Worm (Caenorhabditis elegans) whole organism, young adult: ENCODE data around the gene ubxn-6.

Experiments used
- B0261.1 ChIP-seq: sonication (generic microtip); optimal IDR thresholded peaks from 2 replicates; lab custom pipeline; 2016; ENCODE audit warnings: mild to moderate bottlenecking, missing genetic modification characterization, moderate library complexity, missing compliant biosample characterization
- F33H1.4 ChIP-seq: fragments of 200-800 bp; sonication (Bioruptor generic); IDR thresholded peaks from 2 replicates; pipeline ENCODE4 v1.3.6; 2022; ENCODE audit warnings: missing genetic modification reagents, missing genetic modification characterization, missing compliant biosample characterization
- F39B2.1 ChIP-seq: fragments of 200-800 bp; sonication (Bioruptor generic); IDR thresholded peaks from 2 replicates; pipeline ENCODE4 v1.3.6; 2022; ENCODE audit warnings: missing genetic modification reagents, missing genetic modification characterization, missing compliant biosample characterization
- F57A8.1 ChIP-seq: fragments of 200-800 bp; sonication (Bioruptor generic); optimal IDR thresholded peaks from 2 replicates; lab custom pipeline; 2018; ENCODE audit warnings: mild to moderate bottlenecking, missing genetic modification characterization, moderate library complexity, missing compliant biosample characterization
- K12H6.12 ChIP-seq: fragments of 200-800 bp; sonication (Bioruptor generic); optimal IDR thresholded peaks from 2 replicates; lab custom pipeline; 2018; ENCODE audit warnings: mild to moderate bottlenecking, missing genetic modification characterization, missing compliant biosample characterization
- Y53G8AR.9 ChIP-seq: fragments of 200-800 bp; sonication (Bioruptor generic); conservative IDR thresholded peaks from 2 replicates; pipeline ENCODE4 v1.3.6; 2022; ENCODE audit warnings: missing genetic modification reagents, missing genetic modification characterization, missing compliant biosample characterization
- Y56A3A.18 ChIP-seq: fragments of 200-800 bp; sonication (Bioruptor generic); IDR thresholded peaks from 2 replicates; pipeline ENCODE4 v1.3.6; 2022; ENCODE audit warnings: missing genetic modification reagents, missing genetic modification characterization, missing compliant biosample characterization
- Y67H2A.10 ChIP-seq: fragments of 200-800 bp; sonication (Bioruptor generic); conservative IDR thresholded peaks from 2 replicates; pipeline ENCODE4 v1.3.6; 2022; ENCODE audit warnings: missing genetic modification reagents, missing genetic modification characterization, missing compliant biosample characterization
- Y95B8A.8 ChIP-seq: fragments of 200-800 bp; sonication (Bioruptor generic); IDR thresholded peaks from 2 replicates; pipeline ENCODE4 v1.3.6; 2022; ENCODE audit warnings: missing genetic modification reagents, missing genetic modification characterization, missing compliant biosample characterization
- ZK185.1 ChIP-seq: sonication (generic microtip); optimal IDR thresholded peaks from 2 replicates; lab custom pipeline; 2016; ENCODE audit warnings: mild to moderate bottlenecking, missing genetic modification characterization, missing compliant biosample characterization; ENCODE audit not compliant: poor library complexity, severe bottlenecking
- akir-1 ChIP-seq: fragments of 200-800 bp; sonication (Bioruptor generic); optimal IDR thresholded peaks from 2 replicates; lab custom pipeline; 2018; ENCODE audit warnings: mild to moderate bottlenecking, missing genetic modification characterization, moderate library complexity, missing compliant biosample characterization
- atf-7 ChIP-seq: sonication (generic microtip); optimal IDR thresholded peaks from 2 replicates; lab custom pipeline; 2017; ENCODE audit warnings: mild to moderate bottlenecking, missing genetic modification characterization, missing compliant biosample characterization
- attf-6 ChIP-seq: fragments of 200-800 bp; sonication (Bioruptor generic); IDR thresholded peaks from 2 replicates; pipeline ENCODE4 v1.3.6; 2022; ENCODE audit warnings: missing genetic modification reagents, missing genetic modification characterization, missing compliant biosample characterization
- ccch-3 ChIP-seq: fragments of 200-800 bp; sonication (Bioruptor generic); optimal IDR thresholded peaks from 2 replicates; lab custom pipeline; 2018; ENCODE audit warnings: mild to moderate bottlenecking, missing genetic modification characterization, missing compliant biosample characterization
- cebp-1 ChIP-seq, 2 experiments: fragments of 200-800 bp in 1 of 2; sonication (Bioruptor generic) in 1 of 2; sonication (generic microtip) in 1 of 2; IDR thresholded peaks in 1 of 2; optimal IDR thresholded peaks in 1 of 2; 2 replicates each; pipeline versions ENCODE4 v1.3.6 to Lab custom; 2017 to 2022; ENCODE audit warnings: missing compliant biosample characterization in 2 of 2, missing genetic modification characterization in 2 of 2, mild to moderate bottlenecking in 1 of 2, missing genetic modification reagents in 1 of 2, moderate library complexity in 1 of 2
- ceh-100 ChIP-seq: fragments of 200-800 bp; sonication (Bioruptor generic); IDR thresholded peaks from 2 replicates; pipeline ENCODE4 v1.3.6; 2022; ENCODE audit warnings: missing genetic modification reagents, missing genetic modification characterization, missing compliant biosample characterization
- chd-7 ChIP-seq: sonication (generic microtip); optimal IDR thresholded peaks from 2 replicates; lab custom pipeline; 2016; ENCODE audit warnings: mild to moderate bottlenecking, missing genetic modification characterization, moderate library complexity, missing compliant biosample characterization
- dpl-1 ChIP-seq: fragments of 150-350 bp; optimal IDR thresholded peaks from 2 replicates; lab custom pipeline; 2014; ENCODE audit warnings: missing biosample characterization, missing genetic modification reagents, missing genetic modification characterization
- efl-1 ChIP-seq: fragments of 150-350 bp; optimal IDR thresholded peaks from 2 replicates; lab custom pipeline; 2014; ENCODE audit warnings: missing biosample characterization, missing genetic modification reagents, missing genetic modification characterization
- egl-18 ChIP-seq: fragments of 200-800 bp; sonication (Bioruptor generic); IDR thresholded peaks from 2 replicates; pipeline ENCODE4 v1.3.6; 2022; ENCODE audit warnings: missing genetic modification reagents, missing genetic modification characterization, missing compliant biosample characterization
- egrh-3 ChIP-seq: fragments of 200-800 bp; sonication (Bioruptor generic); IDR thresholded peaks from 2 replicates; pipeline ENCODE4 v1.3.6; 2022; ENCODE audit warnings: missing genetic modification reagents, missing genetic modification characterization, missing compliant biosample characterization
- lag-1 ChIP-seq: fragments of 200-800 bp; sonication (Bioruptor generic); IDR thresholded peaks from 2 replicates; pipeline ENCODE4 v1.3.6; 2022; ENCODE audit warnings: missing genetic modification reagents, missing genetic modification characterization, missing compliant biosample characterization
- let-607 ChIP-seq, 2 experiments: fragments of 200-800 bp in 1 of 2; sonication (Bioruptor generic) in 1 of 2; sonication (generic microtip) in 1 of 2; optimal IDR thresholded peaks; 2 replicates each; lab custom pipeline; 2016 to 2018; ENCODE audit warnings: mild to moderate bottlenecking in 2 of 2, missing compliant biosample characterization in 2 of 2, missing genetic modification characterization in 2 of 2, moderate library complexity in 2 of 2, missing genotype in 1 of 2
- mel-28 ChIP-seq: sonication (generic microtip); optimal IDR thresholded peaks from 2 replicates; lab custom pipeline; 2016; ENCODE audit warnings: borderline replicate concordance, mild to moderate bottlenecking, missing genetic modification characterization, missing compliant biosample characterization
- mes-4 ChIP-seq: sonication (generic microtip); optimal IDR thresholded peaks from 2 replicates; lab custom pipeline; 2016; ENCODE audit warnings: missing genotype, missing genetic modification characterization, missing compliant biosample characterization
- nfya-2 ChIP-seq: fragments of 200-800 bp; sonication (Bioruptor generic); IDR thresholded peaks from 2 replicates; pipeline ENCODE4 v1.3.6; 2022; ENCODE audit warnings: missing genetic modification reagents, missing genetic modification characterization, missing compliant biosample characterization
- nhr-80 ChIP-seq: sonication (generic microtip); optimal IDR thresholded peaks from 2 replicates; lab custom pipeline; 2016; ENCODE audit warnings: missing genetic modification characterization, missing compliant biosample characterization
- pha-4 ChIP-seq: fragments of 150-350 bp; sonication (generic microtip); optimal IDR thresholded peaks from 2 replicates; lab custom pipeline; 2014; ENCODE audit warnings: missing biosample characterization, missing genetic modification reagents, missing genetic modification characterization
- rcor-1 ChIP-seq: fragments of 200-800 bp; sonication (Bioruptor generic); IDR thresholded peaks from 2 replicates; pipeline ENCODE4 v1.3.6; 2022; ENCODE audit warnings: missing genetic modification reagents, missing genetic modification characterization, missing compliant biosample characterization
- rec-8 ChIP-seq, 2 experiments: sonication (generic microtip); optimal IDR thresholded peaks; 2 replicates each; lab custom pipeline; 2016; ENCODE audit warnings: mild to moderate bottlenecking in 2 of 2, missing genetic modification characterization in 2 of 2, missing genetic modification reagents in 2 of 2, missing genotype in 2 of 2, missing biosample characterization in 1 of 2, missing compliant biosample characterization in 1 of 2, moderate library complexity in 1 of 2
- sea-2 ChIP-seq: fragments of 200-800 bp; sonication (Bioruptor generic); IDR thresholded peaks from 2 replicates; pipeline ENCODE4 v1.3.6; 2022; ENCODE audit warnings: missing genetic modification characterization, missing compliant biosample characterization
- snpc-1.1 ChIP-seq: sonication (generic microtip); optimal IDR thresholded peaks from 2 replicates; lab custom pipeline; 2017; ENCODE audit warnings: missing genetic modification characterization, mild to moderate bottlenecking, missing compliant biosample characterization, antibody characterized with exemption, moderate library complexity, missing genotype, missing genetic modification reagents; ENCODE audit not compliant: insufficient read depth
- tbx-9 ChIP-seq: sonication (generic microtip); optimal IDR thresholded peaks from 2 replicates; lab custom pipeline; 2016; ENCODE audit warnings: borderline replicate concordance, missing genetic modification characterization, inconsistent platforms, missing compliant biosample characterization
- unc-130 ChIP-seq: sonication (generic microtip); optimal IDR thresholded peaks from 2 replicates; lab custom pipeline; 2016; ENCODE audit warnings: missing genetic modification reagents, missing genetic modification characterization, missing compliant biosample characterization
- unc-62 ChIP-seq: fragments of 150-350 bp; optimal IDR thresholded peaks from 2 replicates; lab custom pipeline; 2014; ENCODE audit warnings: missing biosample characterization, missing genetic modification reagents, missing genetic modification characterization
- zim-3 ChIP-seq: sonication (generic microtip); optimal IDR thresholded peaks from 2 replicates; lab custom pipeline; 2017; ENCODE audit warnings: mild to moderate bottlenecking, missing genetic modification characterization, moderate library complexity, missing compliant biosample characterization
- ztf-22 ChIP-seq: fragments of 200-800 bp; sonication (Bioruptor generic); optimal IDR thresholded peaks from 2 replicates; lab custom pipeline; 2018; ENCODE audit warnings: mild to moderate bottlenecking, missing genetic modification characterization, moderate library complexity, missing compliant biosample characterization

Gene ubxn-6

DNA sequence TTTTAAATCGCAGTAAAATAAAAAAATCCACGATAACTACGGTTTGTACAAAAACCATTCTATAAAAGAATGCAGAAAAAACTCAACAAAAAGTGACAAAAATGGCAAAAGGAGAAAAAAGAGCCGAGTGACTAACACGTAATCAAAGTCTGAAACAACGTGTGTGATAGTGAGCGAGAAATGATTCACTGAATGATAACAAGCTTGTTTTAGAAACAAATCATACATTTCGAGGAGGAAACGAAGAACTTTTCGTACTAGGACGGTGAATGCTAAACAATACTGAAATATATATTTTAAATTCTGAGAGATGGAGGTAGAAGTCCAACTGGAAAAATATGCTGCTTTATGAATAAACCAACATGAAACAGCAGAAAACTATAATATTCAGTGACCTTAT is 32.7 kb upstream of the ubxn-6 start:
- TF ChIP-seq nhr-80 (tag; lab: Kevin White, UChicago) (peak; percentile 61), efl-1 (no peak), snpc-1.1 (tag; lab: Kevin White, UChicago) (no peak)

DNA sequence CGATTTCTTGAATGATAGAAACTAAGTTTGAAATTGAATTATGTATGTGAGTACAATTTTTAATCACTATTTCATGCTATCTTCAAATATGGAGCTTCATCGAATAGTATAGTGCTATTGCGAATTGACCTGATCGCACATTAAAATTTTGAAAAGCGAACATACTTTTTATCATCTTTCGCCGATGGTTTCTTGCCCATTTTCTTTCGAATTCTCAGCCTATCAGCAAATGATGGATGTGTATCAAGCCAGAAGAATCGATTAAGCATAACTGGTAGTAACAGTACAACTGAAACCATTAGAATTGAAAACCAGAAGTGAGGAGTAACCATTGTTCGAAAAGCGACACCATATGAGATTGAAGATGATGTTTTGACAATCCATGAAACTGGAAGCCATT is 20.3 kb upstream of the ubxn-6 start:
- TF ChIP-seq ZK185.1 (tag; lab: Kevin White, UChicago) (no peak), F39B2.1 (GFP tag; lab: Robert Waterston, UW) (no peak), unc-130 (no peak), chd-7 (tag; lab: Kevin White, UChicago) (no peak), nfya-2 (GFP tag; lab: Robert Waterston, UW) (no peak)

DNA sequence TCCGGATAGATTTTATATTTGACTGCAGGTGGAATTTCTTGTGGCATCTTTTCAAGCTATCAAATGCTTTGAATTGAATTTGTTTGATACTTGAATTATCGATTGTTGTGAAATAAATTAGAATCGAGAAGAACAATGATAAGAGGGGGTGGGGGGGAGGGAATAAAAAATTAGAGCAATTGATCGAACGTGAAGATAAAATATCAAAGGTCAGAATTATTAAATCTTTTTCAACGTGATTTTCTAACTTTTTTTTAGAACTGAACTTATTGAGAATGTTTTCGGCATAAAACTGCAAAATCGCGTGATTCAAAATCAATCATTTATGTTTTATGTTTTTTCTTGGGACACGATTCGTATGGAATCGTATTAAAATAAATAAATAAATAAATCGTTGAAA is 17.9 kb upstream of the ubxn-6 start, which contains the start of gene mpz-4:
Gene mpz-4, minus strand, starts transcription at position 101 of the 400 bp plus-strand sequence.
- no peak for TF ChIP-seq zim-3 (tag; lab: Kevin White, UChicago)
- no peak for TF ChIP-seq akir-1 (GFP tag; lab: Kevin White, UChicago)
- TF ChIP-seq B0261.1 (tag; lab: Kevin White, UChicago): no peak
- no peak for TF ChIP-seq egl-18 (GFP tag; lab: Robert Waterston, UW)
- no peak for TF ChIP-seq ccch-3
- no peak for TF ChIP-seq mes-4 (tag; lab: Kevin White, UChicago)
- TF ChIP-seq dpl-1 (GFP tag; lab: Kevin White, UChicago): no peak
- no peak for TF ChIP-seq egrh-3 (GFP tag; lab: Robert Waterston, UW)
- TF ChIP-seq F33H1.4: no peak
- TF ChIP-seq sea-2 (GFP tag; lab: Robert Waterston, UW): no peak
- TF ChIP-seq K12H6.12: no peak
- TF ChIP-seq mel-28 (tag; lab: Kevin White, UChicago): no peak
- no peak for TF ChIP-seq rcor-1
- TF ChIP-seq Y95B8A.8 (GFP tag; lab: Robert Waterston, UW): no peak
- no peak for TF ChIP-seq rec-8 (tag; optimal IDR thresholded peaks at IDR 0.05; lab: Kevin White, UChicago)
- no peak for TF ChIP-seq ztf-22 (GFP tag; lab: Kevin White, UChicago)
- no peak for TF ChIP-seq lag-1 (GFP tag; lab: Robert Waterston, UW)
- TF ChIP-seq tbx-9 (tag; lab: Kevin White, UChicago): no peak
- no peak for TF ChIP-seq Y53G8AR.9 (GFP tag; lab: Robert Waterston, UW)

DNA sequence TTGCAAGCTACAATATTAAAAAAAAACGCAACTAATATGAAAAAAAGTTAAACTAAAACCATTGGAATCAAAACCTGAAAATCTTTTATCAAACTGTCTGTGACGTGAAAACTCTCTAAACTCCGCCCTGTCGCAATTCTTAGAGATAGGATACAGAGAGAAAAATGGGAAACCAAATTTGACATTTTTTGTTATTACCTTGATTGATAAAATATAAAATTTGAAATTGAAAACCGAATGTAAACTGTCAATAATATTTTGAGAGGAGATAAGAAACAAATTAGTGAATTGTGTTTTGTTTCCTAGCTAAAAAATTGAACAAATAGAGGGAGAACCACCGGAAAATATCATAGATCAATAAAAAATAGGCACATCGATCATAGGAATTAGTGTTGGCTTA is 12.5 kb upstream of the ubxn-6 start:
- no peak for TF ChIP-seq ZK185.1 (tag; lab: Kevin White, UChicago)
- peak; percentile 2 for TF ChIP-seq unc-62 (GFP tag; lab: Kevin White, UChicago)
- TF ChIP-seq let-607 (tag; optimal IDR thresholded peaks at IDR 0.05; lab: Kevin White, UChicago): peak in 1 of 2 experiments; percentile 24
- TF ChIP-seq Y95B8A.8 (GFP tag; lab: Robert Waterston, UW): no peak
- no peak for TF ChIP-seq attf-6 (GFP tag; lab: Robert Waterston, UW)
- peak; percentile 81 for TF ChIP-seq nhr-80 (tag; lab: Kevin White, UChicago)

DNA sequence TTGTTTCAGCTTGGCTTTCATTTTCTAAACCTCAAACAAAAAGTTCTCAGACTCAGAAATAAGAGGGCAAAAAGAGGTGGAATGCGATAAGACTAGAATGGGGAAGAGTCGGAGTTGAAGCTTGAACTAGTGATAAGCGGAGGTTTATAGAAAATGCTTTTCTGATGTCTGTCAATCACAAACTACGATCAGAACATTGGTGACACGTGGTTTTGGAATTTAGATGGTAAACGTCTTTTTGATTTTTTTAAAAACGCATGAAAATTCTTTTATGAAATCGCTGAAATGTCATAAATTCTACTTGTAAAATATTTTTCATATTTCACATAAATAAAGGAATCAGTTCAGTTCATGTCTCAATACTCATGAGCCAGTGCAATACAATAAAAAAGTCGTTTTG is 11.8 kb upstream of the ubxn-6 start, which contains the start of gene H06H21.8:
Gene H06H21.8, minus strand, starts transcription at position 78 of the 400 bp plus-strand sequence.
- TF ChIP-seq Y67H2A.10 (no peak), let-607 (tag; optimal IDR thresholded peaks at IDR 0.05; lab: Kevin White, UChicago) (peak; percentile 81 to 83), pha-4 (tag; lab: Kevin White, UChicago) (peak; percentile 14), atf-7 (tag; lab: Kevin White, UChicago) (peak; percentile 33), nhr-80 (tag; lab: Kevin White, UChicago) (peak; percentile 77), F57A8.1 (GFP tag; lab: Kevin White, UChicago) (no peak), cebp-1 (GFP tag; IDR thresholded peaks at IDR 0.05; lab: Robert Waterston, UW) (no peak), cebp-1 (tag; optimal IDR thresholded peaks at IDR 0.05; lab: Kevin White, UChicago) (peak; percentile 45), ztf-22 (GFP tag; lab: Kevin White, UChicago) (peak; percentile 4), ceh-100 (GFP tag; lab: Robert Waterston, UW) (no peak), lag-1 (GFP tag; lab: Robert Waterston, UW) (no peak), Y56A3A.18 (0 out of 2 replicates have a peak, but pooled peaks have one; percentile 46), attf-6 (GFP tag; lab: Robert Waterston, UW) (no peak)
